Fruit fly (Drosophila melanogaster) whole organism, embryonic: Measurements from ENCODE around the gene Pop5.
A peak's percentile ranks its signal among the peaks of the same experiment; 100 is the strongest.

ENCODE experiments used
- Antp ChIP-seq: fragments of 200-800 bp; sonication (Bioruptor generic); optimal IDR thresholded peaks from 3 replicates; lab custom pipeline; 2016; ENCODE audit warnings: missing biosample characterization, missing genetic modification characterization
- CG1024 ChIP-seq: fragments of 200-800 bp; sonication (Bioruptor generic); IDR thresholded peaks from 2 replicates; pipeline ENCODE4 v1.3.6; 2022; ENCODE audit warnings: missing biosample characterization, missing genetic modification characterization
- CG10321 ChIP-seq: fragments of 200-800 bp; sonication (Bioruptor generic); IDR thresholded peaks from 2 replicates; pipeline ENCODE4 v1.3.6; 2022; ENCODE audit warnings: missing biosample characterization, missing genetic modification characterization
- CG11247 ChIP-seq: fragments of 200-800 bp; sonication (Bioruptor generic); IDR thresholded peaks from 2 replicates; pipeline ENCODE4 v1.3.6; 2022; ENCODE audit warnings: missing biosample characterization, missing genetic modification characterization
- CG12769 ChIP-seq: fragments of 200-800 bp; sonication (Bioruptor generic); optimal IDR thresholded peaks from 2 replicates; lab custom pipeline; 2019; ENCODE audit warnings: missing biosample characterization, mild to moderate bottlenecking, missing genetic modification characterization, moderate library complexity
- CG13287 ChIP-seq: fragments of 200-800 bp; sonication (Bioruptor generic); IDR thresholded peaks from 2 replicates; pipeline ENCODE4 v1.3.6; 2022; ENCODE audit warnings: missing biosample characterization, missing genetic modification characterization; ENCODE audit not compliant: partially characterized antibody
- CG13894 ChIP-seq: fragments of 200-800 bp; sonication (Bioruptor generic); optimal IDR thresholded peaks from 3 replicates; lab custom pipeline; 2018; ENCODE audit warnings: missing biosample characterization, mild to moderate bottlenecking, missing genetic modification characterization, moderate library complexity
- CG14441 ChIP-seq: fragments of 200-800 bp; sonication (Bioruptor generic); IDR thresholded peaks from 2 replicates; pipeline ENCODE4 v1.3.6; 2022; ENCODE audit warnings: missing biosample characterization, missing genetic modification characterization
- CG15601 ChIP-seq: fragments of 200-800 bp; sonication (Bioruptor generic); optimal IDR thresholded peaks from 3 replicates; lab custom pipeline; 2019; ENCODE audit warnings: missing biosample characterization, mild to moderate bottlenecking, missing genetic modification characterization, moderate library complexity
- CG1647 ChIP-seq: fragments of 200-800 bp; sonication (Bioruptor generic); optimal IDR thresholded peaks from 3 replicates; lab custom pipeline; 2016; ENCODE audit warnings: missing biosample characterization, missing genetic modification characterization
- CG17328 ChIP-seq: fragments of 200-800 bp; sonication (Bioruptor generic); IDR thresholded peaks from 2 replicates; pipeline ENCODE4 v1.3.6; 2022; ENCODE audit warnings: missing biosample characterization, missing genetic modification characterization
- CG17385 ChIP-seq: fragments of 200-800 bp; sonication (Bioruptor generic); optimal IDR thresholded peaks from 3 replicates; lab custom pipeline; 2018; ENCODE audit warnings: missing biosample characterization, mild to moderate bottlenecking, missing genetic modification characterization
- CG1832 ChIP-seq: fragments of 200-800 bp; sonication (Bioruptor generic); optimal IDR thresholded peaks from 2 replicates; lab custom pipeline; 2017; ENCODE audit warnings: missing biosample characterization, mild to moderate bottlenecking, missing genetic modification characterization, inconsistent platforms
- CG18476 ChIP-seq: fragments of 200-800 bp; sonication (Bioruptor generic); optimal IDR thresholded peaks from 2 replicates; lab custom pipeline; 2016; ENCODE audit warnings: missing biosample characterization, mild to moderate bottlenecking, missing genetic modification characterization
- CG32767 ChIP-seq: fragments of 200-800 bp; sonication (Bioruptor generic); IDR thresholded peaks from 2 replicates; pipeline ENCODE4 v1.3.6; 2022; ENCODE audit warnings: missing biosample characterization, missing genetic modification characterization
- CG3995 ChIP-seq: fragments of 200-800 bp; sonication (Bioruptor generic); optimal IDR thresholded peaks from 3 replicates; lab custom pipeline; 2016; ENCODE audit warnings: missing biosample characterization, missing genetic modification characterization
- CG4617 ChIP-seq: fragments of 200-800 bp; sonication (Bioruptor generic); optimal IDR thresholded peaks from 3 replicates; lab custom pipeline; 2016; ENCODE audit warnings: missing biosample characterization, missing genetic modification characterization, borderline replicate concordance
- CG4707 ChIP-seq: fragments of 200-800 bp; sonication (Bioruptor generic); optimal IDR thresholded peaks from 2 replicates; lab custom pipeline; 2018; ENCODE audit warnings: missing biosample characterization, mild to moderate bottlenecking, missing genetic modification characterization, moderate library complexity
- CG5245 ChIP-seq: fragments of 200-800 bp; sonication (Bioruptor generic); optimal IDR thresholded peaks from 3 replicates; lab custom pipeline; 2016; ENCODE audit warnings: missing biosample characterization, missing genetic modification characterization
- CG6689 ChIP-seq: fragments of 200-800 bp; sonication (Bioruptor generic); IDR thresholded peaks from 2 replicates; pipeline ENCODE4 v1.3.6; 2022; ENCODE audit warnings: missing biosample characterization, missing genetic modification characterization
- CG7271 ChIP-seq: fragments of 200-800 bp; sonication (Bioruptor generic); optimal IDR thresholded peaks from 2 replicates; lab custom pipeline; 2018; ENCODE audit warnings: missing biosample characterization, mild to moderate bottlenecking, missing genetic modification characterization, moderate library complexity
- CG8765 ChIP-seq: fragments of 200-800 bp; sonication (Bioruptor generic); IDR thresholded peaks from 2 replicates; pipeline ENCODE4 v1.3.6; 2022; ENCODE audit warnings: missing biosample characterization, missing genetic modification characterization
- Camta ChIP-seq: fragments of 200-800 bp; sonication (Bioruptor generic); optimal IDR thresholded peaks from 2 replicates; lab custom pipeline; 2016; ENCODE audit warnings: missing biosample characterization, missing genetic modification characterization
- E2f1 ChIP-seq: fragments of 200-800 bp; sonication (Bioruptor generic); IDR thresholded peaks from 2 replicates; pipeline ENCODE4 v1.3.6; 2022; ENCODE audit warnings: missing biosample characterization, missing genetic modification characterization
- Hr78 ChIP-seq, 2 experiments: fragments of 200-800 bp in 1 of 2; fragments of >200 bp in 1 of 2; sonication (Bioruptor generic) in 1 of 2; optimal IDR thresholded peaks; 2 replicates each; lab custom pipeline; 2017 to 2019; ENCODE audit warnings: missing biosample characterization in 2 of 2, missing genetic modification characterization in 2 of 2, mild to moderate bottlenecking in 1 of 2, moderate library complexity in 1 of 2
- Lhr ChIP-seq: fragments of 200-800 bp; sonication (Bioruptor generic); optimal IDR thresholded peaks from 3 replicates; lab custom pipeline; 2017; ENCODE audit warnings: mild to moderate bottlenecking, missing biosample characterization, missing genetic modification reagents, missing genetic modification characterization
- NC2β ChIP-seq: fragments of 200-800 bp; sonication (Bioruptor generic); optimal IDR thresholded peaks from 2 replicates; lab custom pipeline; 2016; ENCODE audit warnings: missing biosample characterization, missing genetic modification characterization
- NK7.1 ChIP-seq: fragments of 200-800 bp; sonication (Bioruptor generic); optimal IDR thresholded peaks from 3 replicates; lab custom pipeline; 2016; ENCODE audit warnings: missing biosample characterization, missing genetic modification characterization
- Oli ChIP-seq: fragments of 200-800 bp; sonication (Bioruptor generic); optimal IDR thresholded peaks from 2 replicates; lab custom pipeline; 2018; ENCODE audit warnings: missing biosample characterization, mild to moderate bottlenecking, missing genetic modification characterization, moderate library complexity
- Pdp1 ChIP-seq, 2 experiments: fragments of 200-800 bp; sonication (Bioruptor generic); optimal IDR thresholded peaks; 3 replicates each; lab custom pipeline; 2016; ENCODE audit warnings: missing biosample characterization in 2 of 2, missing genetic modification characterization in 2 of 2, mild to moderate bottlenecking in 1 of 2, moderate library complexity in 1 of 2
- Scr ChIP-seq: fragments of 200-800 bp; sonication (Bioruptor generic); IDR thresholded peaks from 2 replicates; pipeline ENCODE4 v1.3.6; 2022; ENCODE audit warnings: missing biosample characterization, missing genetic modification characterization; ENCODE audit not compliant: partially characterized antibody
- ase ChIP-seq: fragments of 200-800 bp; sonication (Bioruptor generic); IDR thresholded peaks from 3 replicates; pipeline ENCODE4 v1.3.6; 2022; ENCODE audit warnings: missing biosample characterization, missing genetic modification characterization
- bsh ChIP-seq, 2 experiments: fragments of 200-800 bp; sonication (Bioruptor generic); optimal IDR thresholded peaks; 2 replicates each; lab custom pipeline; 2017 to 2018; ENCODE audit warnings: mild to moderate bottlenecking in 2 of 2, missing biosample characterization in 2 of 2, missing genetic modification characterization in 2 of 2, moderate library complexity in 1 of 2
- chif ChIP-seq, 2 experiments: fragments of 200-800 bp; sonication (Bioruptor generic); optimal IDR thresholded peaks; 3 replicates each; lab custom pipeline; 2016; ENCODE audit warnings: missing biosample characterization in 2 of 2, missing genetic modification characterization in 2 of 2
- dati ChIP-seq: fragments of 200-800 bp; sonication (Bioruptor generic); IDR thresholded peaks from 2 replicates; pipeline ENCODE4 v1.3.6; 2022; ENCODE audit warnings: missing biosample characterization, missing genetic modification characterization
- h ChIP-seq: fragments of >200 bp; optimal IDR thresholded peaks from 2 replicates; lab custom pipeline; 2017
- ham ChIP-seq: fragments of 200-800 bp; sonication (Bioruptor generic); IDR thresholded peaks from 2 replicates; pipeline ENCODE4 v1.3.6; 2022; ENCODE audit warnings: missing biosample characterization, missing genetic modification characterization
- kni ChIP-seq: fragments of 200-800 bp; sonication (Bioruptor generic); optimal IDR thresholded peaks from 3 replicates; lab custom pipeline; 2017; ENCODE audit warnings: mild to moderate bottlenecking, missing biosample characterization, missing genetic modification reagents, missing genetic modification characterization
- org-1 ChIP-seq: fragments of 200-800 bp; sonication (Bioruptor generic); optimal IDR thresholded peaks from 2 replicates; lab custom pipeline; 2017; ENCODE audit warnings: missing biosample characterization, missing genetic modification characterization
- phol ChIP-seq: fragments of 200-800 bp; sonication (Bioruptor generic); optimal IDR thresholded peaks from 3 replicates; lab custom pipeline; 2018; ENCODE audit warnings: missing biosample characterization, mild to moderate bottlenecking, missing genetic modification characterization, moderate library complexity
- prd ChIP-seq, 3 experiments: fragments of >200 bp in 2 of 3; fragments of 200-800 bp in 1 of 3; sonication (Bioruptor generic) in 1 of 3; optimal IDR thresholded peaks in 2 of 3; IDR thresholded peaks in 1 of 3; 2 replicates in 2 of 3; 3 replicates in 1 of 3; pipeline versions ENCODE4 v1.3.6 to Lab custom; 2017 to 2022; ENCODE audit warnings: missing biosample characterization in 1 of 3, missing genetic modification characterization in 1 of 3
- run ChIP-seq: fragments of 200-800 bp; sonication (Bioruptor generic); optimal IDR thresholded peaks from 3 replicates; lab custom pipeline; 2018; ENCODE audit warnings: missing biosample characterization, mild to moderate bottlenecking, missing genetic modification characterization
- sens ChIP-seq: fragments of 200-800 bp; sonication (Bioruptor generic); peaks from one replicate; lab custom pipeline; 2016; ENCODE audit warnings: missing biosample characterization, missing genetic modification characterization
- tll ChIP-seq, 2 experiments: fragments of 200-800 bp in 1 of 2; fragments of >200 bp in 1 of 2; sonication (Bioruptor generic) in 1 of 2; optimal IDR thresholded peaks; 2 replicates each; lab custom pipeline; 2017 to 2019; ENCODE audit warnings: missing biosample characterization in 2 of 2, missing genetic modification characterization in 2 of 2, mild to moderate bottlenecking in 1 of 2, moderate library complexity in 1 of 2
- tna ChIP-seq: fragments of 200-800 bp; sonication (Bioruptor generic); IDR thresholded peaks from 2 replicates; pipeline ENCODE4 v1.3.6; 2022; ENCODE audit warnings: missing biosample characterization, missing genetic modification characterization; ENCODE audit not compliant: partially characterized antibody
- unc-4 ChIP-seq: fragments of 200-800 bp; sonication (Bioruptor generic); IDR thresholded peaks from 2 replicates; pipeline ENCODE4 v1.3.6; 2022; ENCODE audit warnings: missing biosample characterization, missing genetic modification characterization; ENCODE audit not compliant: partially characterized antibody
- vvl ChIP-seq: fragments of 200-800 bp; sonication (Bioruptor generic); IDR thresholded peaks from 2 replicates; pipeline ENCODE4 v1.3.6; 2022; ENCODE audit warnings: missing biosample characterization, missing genetic modification characterization

Pop5 gene

dm6 chr3L:17009715-17010491, 34.9 kb downstream of the Pop5 start (continued):
- TF ChIP-seq CG12769 (tag; lab: Kevin White, UChicago) (peak; percentile 98), CG5245 (GFP tag; lab: Kevin White, UChicago) (no peak), tna (peak; percentile 19; the same call in 1 of the 2 replicates), chif (GFP tag; optimal IDR thresholded peaks at IDR 0.05; lab: Kevin White, UChicago) (no peak), CG14441 (GFP tag; lab: Robert Waterston, UW) (peak; percentile 36), CG8765 (GFP tag; lab: Robert Waterston, UW) (no peak), CG7271 (tag; lab: Kevin White, UChicago) (no peak), CG10321 (peak; percentile 85), Scr (GFP tag; lab: Robert Waterston, UW) (peak; percentile 47; the same call in 1 of the 2 replicates), Antp (GFP tag; lab: Kevin White, UChicago) (no peak), CG32767 (GFP tag; lab: Robert Waterston, UW) (peak; percentile 73), CG1832 (GFP tag; lab: Kevin White, UChicago) (peak; percentile 88), CG4707 (GFP tag; lab: Kevin White, UChicago) (no peak), NK7.1 (GFP tag; lab: Kevin White, UChicago) (no peak), Oli (peak; percentile 41), sens (GFP tag; lab: Kevin White, UChicago) (peak; percentile 85), E2f1 (peak; percentile 69), CG18476 (GFP tag; lab: Kevin White, UChicago) (peak; percentile 24), CG3995 (GFP tag; lab: Kevin White, UChicago) (peak; percentile 48), phol (tag; lab: Kevin White, UChicago) (peak; percentile 20), NC2β (GFP tag; lab: Kevin White, UChicago) (no peak), Camta (GFP tag; lab: Kevin White, UChicago) (no peak), vvl (GFP tag; lab: Robert Waterston, UW) (peak; percentile 76; the same call in 1 of the 2 replicates), CG13287 (GFP tag; lab: Robert Waterston, UW) (peak; percentile 64), CG4617 (GFP tag; lab: Kevin White, UChicago) (no peak), Pdp1 (GFP tag; optimal IDR thresholded peaks at IDR 0.05; lab: Kevin White, UChicago) (peak; percentile 36 to 98), run (tag; lab: Kevin White, UChicago) (peak; percentile 32), Hr78 (GFP tag; optimal IDR thresholded peaks at IDR 0.05; lab: Kevin White, UChicago) (peak in 1 of 2 experiments; percentile 81), CG1647 (GFP tag; lab: Kevin White, UChicago) (no peak), ham (GFP tag; lab: Robert Waterston, UW) (no peak), org-1 (GFP tag; lab: Kevin White, UChicago) (peak; percentile 9), CG6689 (GFP tag; lab: Robert Waterston, UW) (no peak), CG11247 (GFP tag; lab: Robert Waterston, UW) (peak; percentile 42; the same call in 1 of the 2 replicates), prd (optimal IDR thresholded peaks at IDR 0.05; lab: Kevin White, UChicago) (no peak), prd (GFP tag; IDR thresholded peaks at IDR 0.05; lab: Robert Waterston, UW) (peak; percentile 39; the same call in 1 of the 3 replicates), h (no peak), CG1024 (GFP tag; lab: Robert Waterston, UW) (no peak), CG17328 (0 out of 2 replicates have a peak, but pooled peaks have one; percentile 3), CG15601 (tag; lab: Kevin White, UChicago) (no peak), kni (GFP tag; lab: Kevin White, UChicago) (peak; percentile 87), Lhr (no peak), tll (GFP tag; optimal IDR thresholded peaks at IDR 0.05; lab: Kevin White, UChicago) (peak in 1 of 2 experiments; percentile 60), unc-4 (GFP tag; lab: Robert Waterston, UW) (peak; percentile 40; the same call in 1 of the 2 replicates), CG13894 (tag; lab: Kevin White, UChicago) (peak; percentile 87), CG17385 (GFP tag; lab: Kevin White, UChicago) (peak; percentile 21), dati (GFP tag; lab: Robert Waterston, UW) (no peak), ase (GFP tag; lab: Robert Waterston, UW) (no peak), bsh (GFP tag; optimal IDR thresholded peaks at IDR 0.05; lab: Kevin White, UChicago) (peak in 1 of 2 experiments; percentile 8)
